Worm (Caenorhabditis elegans) whole organism, L3 larva: ENCODE results near the gene nhr-4.

Experiments used
- elt-1 ChIP-seq: fragments of 150-350 bp; optimal IDR thresholded peaks from 2 replicates; lab custom pipeline; 2014; ENCODE audit warnings: missing biosample characterization, missing genetic modification characterization
- elt-2 ChIP-seq: sonication (generic microtip); optimal IDR thresholded peaks from 2 replicates; lab custom pipeline; 2016; ENCODE audit warnings: missing genetic modification reagents, mild to moderate bottlenecking, missing genetic modification characterization, missing compliant biosample characterization
- fos-1 ChIP-seq: fragments of 150-350 bp; optimal IDR thresholded peaks from 2 replicates; lab custom pipeline; 2014; ENCODE audit warnings: missing biosample characterization, missing genetic modification characterization
- nhr-28 ChIP-seq: fragments of 150-350 bp; optimal IDR thresholded peaks from 2 replicates; lab custom pipeline; 2014; ENCODE audit warnings: missing biosample characterization, missing genetic modification characterization
- nhr-77 ChIP-seq: fragments of 150-350 bp; optimal IDR thresholded peaks from 2 replicates; lab custom pipeline; 2014; ENCODE audit warnings: missing biosample characterization, missing genetic modification characterization
- zag-1 ChIP-seq: fragments of 150-350 bp; optimal IDR thresholded peaks from 2 replicates; lab custom pipeline; 2014; ENCODE audit warnings: missing biosample characterization, missing genetic modification characterization

DNA sequence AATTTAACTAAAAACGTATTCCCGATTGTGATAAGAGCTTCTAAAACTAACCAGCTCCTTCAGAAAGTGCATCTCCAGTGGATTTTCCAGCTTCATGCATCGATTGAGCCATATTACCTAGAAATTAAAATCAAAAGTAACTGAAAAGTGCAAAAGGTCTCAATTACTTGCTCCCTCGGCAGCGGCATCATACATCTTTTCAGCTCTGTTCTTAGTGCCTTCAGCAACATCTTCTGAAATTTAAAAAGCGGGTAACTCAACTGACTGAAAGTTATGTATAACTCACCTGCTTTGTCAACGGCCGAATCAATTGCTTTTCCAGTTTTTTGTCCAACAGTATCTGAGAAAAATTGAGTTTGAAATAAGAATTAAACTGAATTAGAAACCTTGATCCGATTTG lies 45.3 kb downstream of the nhr-4 start:
- no peak for TF ChIP-seq nhr-28 (tag; lab: Kevin White, UChicago)
- TF ChIP-seq zag-1 (tag; lab: Kevin White, UChicago), result no peak
- no peak for TF ChIP-seq elt-2 (tag; lab: Kevin White, UChicago)
- TF ChIP-seq elt-1 (tag; lab: Kevin White, UChicago), result no peak
- TF ChIP-seq nhr-77 (tag; lab: Kevin White, UChicago), result no peak
- TF ChIP-seq fos-1, result no peak
